Fruit fly (Drosophila melanogaster) whole organism, embryonic: ENCODE data around the gene CG43880.

ENCODE experiments used
- Adf1 ChIP-seq: fragments of 200-800 bp; sonication (Bioruptor generic); IDR thresholded peaks from 2 replicates; pipeline ENCODE4 v1.3.6; 2022; ENCODE audit warnings: missing biosample characterization, missing genetic modification characterization
- Asciz ChIP-seq: fragments of 200-800 bp; sonication (Bioruptor generic); optimal IDR thresholded peaks from 2 replicates; lab custom pipeline; 2017; ENCODE audit warnings: missing biosample characterization, mild to moderate bottlenecking, missing genetic modification characterization, missing genetic modification reagents
- Atf6 ChIP-seq: fragments of 200-800 bp; sonication (Bioruptor generic); IDR thresholded peaks from 2 replicates; pipeline ENCODE4 v1.3.6; 2022; ENCODE audit warnings: missing biosample characterization, missing genetic modification characterization
- Awh ChIP-seq: fragments of 200-800 bp; sonication (Bioruptor generic); IDR thresholded peaks from 2 replicates; pipeline ENCODE4, ENCODE4 v1.3.6; 2022; ENCODE audit warnings: missing biosample characterization, missing genetic modification characterization
- CG10431 ChIP-seq: fragments of 200-800 bp; sonication (Bioruptor generic); optimal IDR thresholded peaks from 3 replicates; lab custom pipeline; 2018; ENCODE audit warnings: missing biosample characterization, mild to moderate bottlenecking, missing genetic modification characterization
- CG11504 ChIP-seq: fragments of 200-800 bp; sonication (Bioruptor generic); optimal IDR thresholded peaks from 3 replicates; lab custom pipeline; 2019; ENCODE audit warnings: missing biosample characterization, mild to moderate bottlenecking, missing genetic modification characterization, moderate library complexity
- CG13296 ChIP-seq: fragments of 200-800 bp; sonication (Bioruptor generic); optimal IDR thresholded peaks from 3 replicates; lab custom pipeline; 2018; ENCODE audit warnings: missing biosample characterization, mild to moderate bottlenecking, missing genetic modification characterization
- CG17361 ChIP-seq: fragments of 200-800 bp; sonication (Bioruptor generic); IDR thresholded peaks from 3 replicates; pipeline ENCODE4 v1.3.6; 2022; ENCODE audit warnings: missing biosample characterization, missing genetic modification characterization
- CG17568 ChIP-seq: fragments of 200-800 bp; sonication (Bioruptor generic); optimal IDR thresholded peaks from 2 replicates; lab custom pipeline; 2018; ENCODE audit warnings: missing biosample characterization, mild to moderate bottlenecking, missing genetic modification characterization, moderate library complexity
- CG17802 ChIP-seq: fragments of 200-800 bp; sonication (Bioruptor generic); optimal IDR thresholded peaks from 2 replicates; lab custom pipeline; 2018; ENCODE audit warnings: missing biosample characterization, mild to moderate bottlenecking, missing genetic modification characterization, moderate library complexity
- CG2199 ChIP-seq: fragments of 200-800 bp; sonication (Bioruptor generic); IDR thresholded peaks from 3 replicates; pipeline ENCODE4 v1.3.6; 2022; ENCODE audit warnings: missing biosample characterization, missing genetic modification characterization
- CG2875 ChIP-seq: fragments of 200-800 bp; sonication (Bioruptor generic); optimal IDR thresholded peaks from 2 replicates; lab custom pipeline; 2017; ENCODE audit warnings: missing biosample characterization, mild to moderate bottlenecking, missing genetic modification characterization, missing genetic modification reagents
- CG3726 ChIP-seq: fragments of 200-800 bp; sonication (Bioruptor generic); IDR thresholded peaks from 3 replicates; pipeline ENCODE4, ENCODE4 v1.3.6; 2022; ENCODE audit warnings: missing biosample characterization, missing genetic modification characterization
- CG4404 ChIP-seq: fragments of 200-800 bp; sonication (Bioruptor generic); IDR thresholded peaks from 2 replicates; pipeline ENCODE4 v1.3.6; 2022; ENCODE audit warnings: missing biosample characterization, missing genetic modification characterization
- CG7928 ChIP-seq: fragments of 200-800 bp; sonication (Bioruptor generic); optimal IDR thresholded peaks from 2 replicates; lab custom pipeline; 2017; ENCODE audit warnings: missing biosample characterization, mild to moderate bottlenecking, missing genetic modification characterization
- CG9215 ChIP-seq: fragments of 200-800 bp; sonication (Bioruptor generic); IDR thresholded peaks from 2 replicates; pipeline ENCODE4 v1.3.6; 2022; ENCODE audit warnings: missing biosample characterization, missing genetic modification characterization
- CG9797 ChIP-seq: fragments of 200-800 bp; sonication (Bioruptor generic); optimal IDR thresholded peaks from 3 replicates; lab custom pipeline; 2018; ENCODE audit warnings: missing biosample characterization, mild to moderate bottlenecking, missing genetic modification characterization
- CHES-1-like ChIP-seq: fragments of 200-800 bp; sonication (Bioruptor generic); optimal IDR thresholded peaks from 2 replicates; lab custom pipeline; 2016; ENCODE audit warnings: missing biosample characterization, missing genetic modification characterization
- Dp ChIP-seq: fragments of 200-800 bp; sonication (Bioruptor generic); optimal IDR thresholded peaks from 2 replicates; lab custom pipeline; 2018; ENCODE audit warnings: missing biosample characterization, mild to moderate bottlenecking, missing genetic modification characterization, moderate library complexity
- Dref ChIP-seq: fragments of 200-800 bp; sonication (Bioruptor generic); IDR thresholded peaks from 2 replicates; pipeline ENCODE4 v1.3.6; 2022; ENCODE audit warnings: missing biosample characterization, missing genetic modification characterization
- E2f2 ChIP-seq: fragments of 200-800 bp; sonication (Bioruptor generic); IDR thresholded peaks from 2 replicates; pipeline ENCODE4 v1.3.6; 2022; ENCODE audit warnings: missing biosample characterization, missing genetic modification characterization
- Hr78 ChIP-seq, 2 experiments: fragments of 200-800 bp in 1 of 2; fragments of >200 bp in 1 of 2; sonication (Bioruptor generic) in 1 of 2; optimal IDR thresholded peaks; 2 replicates each; lab custom pipeline; 2017 to 2019; ENCODE audit warnings: missing biosample characterization in 2 of 2, missing genetic modification characterization in 2 of 2, mild to moderate bottlenecking in 1 of 2, moderate library complexity in 1 of 2
- Mrtf ChIP-seq: fragments of 200-800 bp; sonication (Bioruptor generic); IDR thresholded peaks from 3 replicates; pipeline ENCODE4 v1.3.6; 2022; ENCODE audit warnings: missing biosample characterization, missing genetic modification characterization
- Myb ChIP-seq: fragments of 200-800 bp; sonication (Bioruptor generic); optimal IDR thresholded peaks from 2 replicates; lab custom pipeline; 2016; ENCODE audit warnings: missing biosample characterization, missing genetic modification characterization
- Ravus ChIP-seq: fragments of 200-800 bp; sonication (Bioruptor generic); IDR thresholded peaks from 2 replicates; pipeline ENCODE4 v1.3.6; 2022; ENCODE audit warnings: missing biosample characterization, missing genetic modification characterization
- Rfx ChIP-seq: fragments of 200-800 bp; sonication (Bioruptor generic); IDR thresholded peaks from 2 replicates; pipeline ENCODE4 v1.3.6; 2022; ENCODE audit warnings: missing biosample characterization, missing genetic modification characterization
- YL-1 ChIP-seq: fragments of 200-800 bp; sonication (Bioruptor generic); optimal IDR thresholded peaks from 3 replicates; lab custom pipeline; 2017; ENCODE audit warnings: missing biosample characterization, mild to moderate bottlenecking, missing genetic modification characterization
- az2 ChIP-seq: fragments of 200-800 bp; sonication (Bioruptor generic); optimal IDR thresholded peaks from 3 replicates; lab custom pipeline; 2016; ENCODE audit warnings: missing biosample characterization, missing genetic modification characterization
- corto ChIP-seq: fragments of 200-800 bp; sonication (Bioruptor generic); optimal IDR thresholded peaks from 2 replicates; lab custom pipeline; 2016; ENCODE audit warnings: missing biosample characterization, mild to moderate bottlenecking, missing genetic modification characterization, moderate library complexity
- crol ChIP-seq: fragments of 200-800 bp; sonication (Bioruptor generic); IDR thresholded peaks from 2 replicates; pipeline ENCODE4 v1.3.6; 2022; ENCODE audit warnings: missing biosample characterization, missing genetic modification characterization
- dati ChIP-seq: fragments of 200-800 bp; sonication (Bioruptor generic); IDR thresholded peaks from 2 replicates; pipeline ENCODE4 v1.3.6; 2022; ENCODE audit warnings: missing biosample characterization, missing genetic modification characterization
- dysf ChIP-seq: fragments of 200-800 bp; sonication (Bioruptor generic); IDR thresholded peaks from 3 replicates; pipeline ENCODE4 v1.3.6; 2022; ENCODE audit warnings: missing biosample characterization, missing genetic modification characterization
- esg ChIP-seq: fragments of 200-800 bp; sonication (Bioruptor generic); conservative IDR thresholded peaks from 2 replicates; pipeline ENCODE4 v1.3.6; 2022; ENCODE audit warnings: missing biosample characterization, missing genetic modification characterization
- fd96Cb ChIP-seq: fragments of 200-800 bp; sonication (Bioruptor generic); optimal IDR thresholded peaks from 2 replicates; lab custom pipeline; 2018; ENCODE audit warnings: missing biosample characterization, mild to moderate bottlenecking, missing genetic modification characterization, moderate library complexity
- h ChIP-seq: fragments of >200 bp; optimal IDR thresholded peaks from 2 replicates; lab custom pipeline; 2017
- hb ChIP-seq: fragments of 200-800 bp; sonication (Bioruptor generic); IDR thresholded peaks from 3 replicates; pipeline ENCODE4 v1.3.6; 2022; ENCODE audit warnings: missing biosample characterization, missing genetic modification characterization; ENCODE audit not compliant: partially characterized antibody
- jigr1 ChIP-seq: fragments of 200-800 bp; sonication (Bioruptor generic); IDR thresholded peaks from 3 replicates; pipeline ENCODE4 v1.3.6; 2022; ENCODE audit warnings: missing biosample characterization, missing genetic modification characterization
- kni ChIP-seq: fragments of 200-800 bp; sonication (Bioruptor generic); optimal IDR thresholded peaks from 3 replicates; lab custom pipeline; 2017; ENCODE audit warnings: mild to moderate bottlenecking, missing biosample characterization, missing genetic modification reagents, missing genetic modification characterization
- knrl ChIP-seq: fragments of 200-800 bp; sonication (Bioruptor generic); IDR thresholded peaks from 3 replicates; pipeline ENCODE4 v1.3.6; 2022; ENCODE audit warnings: missing biosample characterization, missing genetic modification characterization; ENCODE audit not compliant: partially characterized antibody
- mirr ChIP-seq: fragments of 200-800 bp; sonication (Bioruptor generic); optimal IDR thresholded peaks from 3 replicates; lab custom pipeline; 2018; ENCODE audit warnings: missing biosample characterization, mild to moderate bottlenecking, missing genetic modification characterization
- pum ChIP-seq: fragments of 200-800 bp; sonication (Bioruptor generic); optimal IDR thresholded peaks from 2 replicates; lab custom pipeline; 2016; ENCODE audit warnings: missing biosample characterization, missing genetic modification characterization
- repo ChIP-seq: fragments of 200-800 bp; sonication (Bioruptor generic); optimal IDR thresholded peaks from 2 replicates; lab custom pipeline; 2016; ENCODE audit warnings: missing biosample characterization, missing genetic modification characterization
- rib ChIP-seq: fragments of 200-800 bp; sonication (Bioruptor generic); IDR thresholded peaks from 2 replicates; pipeline ENCODE4 v1.3.6; 2022; ENCODE audit warnings: missing biosample characterization, missing genetic modification characterization
- shn ChIP-seq: fragments of 200-800 bp; sonication (Bioruptor generic); optimal IDR thresholded peaks from 3 replicates; lab custom pipeline; 2016; ENCODE audit warnings: missing biosample characterization, missing genetic modification characterization
- sisA ChIP-seq: fragments of 200-800 bp; sonication (Bioruptor generic); IDR thresholded peaks from 2 replicates; pipeline ENCODE4 v1.3.6; 2022; ENCODE audit warnings: missing biosample characterization, missing genetic modification characterization
- sna ChIP-seq: fragments of 200-800 bp; sonication (Bioruptor generic); IDR thresholded peaks from 2 replicates; pipeline ENCODE4 v1.3.6; 2022; ENCODE audit warnings: missing biosample characterization, missing genetic modification characterization; ENCODE audit not compliant: partially characterized antibody
- so ChIP-seq: fragments of 200-800 bp; sonication (Bioruptor generic); IDR thresholded peaks from 3 replicates; pipeline ENCODE4 v1.3.6; 2022; ENCODE audit warnings: missing biosample characterization, missing genetic modification characterization
- ssp ChIP-seq: fragments of 200-800 bp; sonication (Bioruptor generic); IDR thresholded peaks from 2 replicates; pipeline ENCODE4 v1.3.6; 2022; ENCODE audit warnings: missing biosample characterization, missing genetic modification characterization
- tup ChIP-seq: fragments of 200-800 bp; sonication (Bioruptor generic); optimal IDR thresholded peaks from 2 replicates; lab custom pipeline; 2016; ENCODE audit warnings: missing biosample characterization, mild to moderate bottlenecking, missing genetic modification characterization, moderate library complexity
- unc-4 ChIP-seq: fragments of 200-800 bp; sonication (Bioruptor generic); IDR thresholded peaks from 2 replicates; pipeline ENCODE4 v1.3.6; 2022; ENCODE audit warnings: missing biosample characterization, missing genetic modification characterization; ENCODE audit not compliant: partially characterized antibody
- vvl ChIP-seq: fragments of 200-800 bp; sonication (Bioruptor generic); IDR thresholded peaks from 2 replicates; pipeline ENCODE4 v1.3.6; 2022; ENCODE audit warnings: missing biosample characterization, missing genetic modification characterization
- zfh1 ChIP-seq: fragments of 200-800 bp; sonication (Bioruptor generic); IDR thresholded peaks from 3 replicates; pipeline ENCODE4 v1.3.6; 2022; ENCODE audit warnings: missing biosample characterization, missing genetic modification characterization

CG43880 gene

DNA sequence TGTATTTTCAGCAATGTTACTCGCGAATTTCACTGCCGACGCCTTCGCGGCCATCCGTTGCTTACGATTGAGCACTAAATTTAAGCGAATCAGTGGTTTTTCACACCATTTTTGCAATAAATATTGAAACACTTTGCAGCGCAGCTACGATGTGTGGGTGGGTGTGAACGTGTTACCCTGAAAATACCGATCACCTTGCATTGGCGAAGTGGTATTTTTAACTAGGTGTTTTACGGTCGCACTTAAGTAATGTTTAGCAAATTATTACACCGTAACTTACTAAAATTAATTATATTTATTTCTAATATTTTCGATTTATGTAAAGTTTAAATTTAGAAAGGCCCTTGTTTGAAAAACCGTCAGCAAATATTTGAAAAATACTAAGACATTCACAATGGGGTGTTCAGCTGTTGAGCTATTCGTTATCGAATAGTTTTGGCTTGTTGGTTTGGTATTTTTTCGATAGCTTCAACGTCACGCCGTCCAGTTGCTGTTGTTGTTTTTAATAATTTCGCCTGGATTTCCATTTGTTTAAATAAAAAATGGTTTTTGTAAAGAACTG is 10.1 kb downstream of the CG43880 start, which contains the start of the genes syd and Srp9 (continued):
- no peak for TF ChIP-seq crol (GFP tag; lab: Robert Waterston, UW)
- TF ChIP-seq unc-4 (GFP tag; lab: Robert Waterston, UW) = peak; percentile 23; the same call in 1 of the 2 replicates
- TF ChIP-seq h (lab: Kevin White, UChicago) = no peak
- TF ChIP-seq Myb = no peak
- no peak for TF ChIP-seq dati (GFP tag; lab: Robert Waterston, UW)
- no peak for TF ChIP-seq CHES-1-like (GFP tag; lab: Kevin White, UChicago)
- TF ChIP-seq CG17361 (GFP tag; lab: Robert Waterston, UW) = 0 out of 3 replicates have a peak, but pooled peaks have one; percentile 25
- no peak for TF ChIP-seq rib
- TF ChIP-seq CG2875 (GFP tag; lab: Kevin White, UChicago) = no peak
- TF ChIP-seq CG10431 (GFP tag; lab: Kevin White, UChicago) = no peak
- TF ChIP-seq corto (GFP tag; lab: Kevin White, UChicago) = no peak
- TF ChIP-seq repo (GFP tag; lab: Kevin White, UChicago) = no peak
- peak; percentile 66 for TF ChIP-seq Dref (GFP tag; lab: Robert Waterston, UW)
- TF ChIP-seq CG9215 = no peak
- no peak for TF ChIP-seq Atf6 (GFP tag; lab: Robert Waterston, UW)
- TF ChIP-seq CG7928 (GFP tag; lab: Kevin White, UChicago) = no peak
- no peak for TF ChIP-seq vvl
- TF ChIP-seq shn (GFP tag; lab: Kevin White, UChicago) = no peak
- TF ChIP-seq esg (GFP tag; lab: Robert Waterston, UW) = no peak
- no peak for TF ChIP-seq tup (GFP tag; lab: Kevin White, UChicago)
- no peak for TF ChIP-seq Rfx (GFP tag; lab: Robert Waterston, UW)
- no peak for TF ChIP-seq kni (GFP tag; lab: Kevin White, UChicago)
- no peak for TF ChIP-seq Awh (GFP tag; lab: Robert Waterston, UW)
- no peak for TF ChIP-seq sna (GFP tag; lab: Robert Waterston, UW)
- TF ChIP-seq zfh1 (GFP tag; lab: Robert Waterston, UW) = no peak
- TF ChIP-seq Asciz (GFP tag; lab: Kevin White, UChicago) = no peak
- TF ChIP-seq pum (GFP tag; lab: Kevin White, UChicago) = no peak
- no peak for TF ChIP-seq knrl (GFP tag; lab: Robert Waterston, UW)
- no peak for TF ChIP-seq CG13296 (GFP tag; lab: Kevin White, UChicago)
- TF ChIP-seq fd96Cb (tag; lab: Kevin White, UChicago) = no peak
- TF ChIP-seq CG2199 (GFP tag; lab: Robert Waterston, UW) = no peak
- peak; percentile 24 for TF ChIP-seq CG17568 (GFP tag; lab: Kevin White, UChicago)
- no peak for TF ChIP-seq mirr (GFP tag; lab: Kevin White, UChicago)
- TF ChIP-seq CG4404 (GFP tag; lab: Robert Waterston, UW) = no peak
- no peak for TF ChIP-seq so (GFP tag; lab: Robert Waterston, UW)
- peak; percentile 69 for TF ChIP-seq YL-1 (GFP tag; lab: Kevin White, UChicago)
- TF ChIP-seq CG17802 (tag; lab: Kevin White, UChicago) = no peak
- peak; percentile 49 for TF ChIP-seq ssp
- no peak for TF ChIP-seq dysf (GFP tag; lab: Robert Waterston, UW)
- TF ChIP-seq CG11504 (tag; lab: Kevin White, UChicago) = no peak
- no peak for TF ChIP-seq sisA
- no peak for TF ChIP-seq Mrtf (GFP tag; lab: Robert Waterston, UW)
- TF ChIP-seq hb (GFP tag; lab: Robert Waterston, UW) = no peak
- TF ChIP-seq az2 (GFP tag; lab: Kevin White, UChicago) = no peak
- TF ChIP-seq CG9797 (GFP tag; lab: Kevin White, UChicago) = peak; percentile 81
- no peak for TF ChIP-seq Hr78 (GFP tag; optimal IDR thresholded peaks at IDR 0.05; lab: Kevin White, UChicago)
- no peak for TF ChIP-seq CG3726 (GFP tag; lab: Robert Waterston, UW)
- no peak for TF ChIP-seq jigr1 (GFP tag; lab: Robert Waterston, UW)
- TF ChIP-seq Adf1 (GFP tag; lab: Robert Waterston, UW) = 0 out of 2 replicates have a peak, but pooled peaks have one; percentile 13
- peak; percentile 23; the same call in 1 of the 2 replicates for TF ChIP-seq E2f2 (GFP tag; lab: Robert Waterston, UW)
- TF ChIP-seq Dp = peak; percentile 39
- TF ChIP-seq Ravus (GFP tag; lab: Robert Waterston, UW) = no peak
